Fruit fly (Drosophila melanogaster) whole organism, embryonic: ENCODE measurements around the gene ct.

Experiments used
- Blimp-1 ChIP-seq: fragments of 200-800 bp; sonication (Bioruptor generic); optimal IDR thresholded peaks from 3 replicates; lab custom pipeline; 2018; ENCODE audit warnings: missing biosample characterization, missing genetic modification characterization, mild to moderate bottlenecking, moderate library complexity, missing genetic modification reagents
- CG10274 ChIP-seq: fragments of 200-800 bp; sonication (Bioruptor generic); optimal IDR thresholded peaks from 3 replicates; lab custom pipeline; 2017; ENCODE audit warnings: missing biosample characterization, mild to moderate bottlenecking, missing genetic modification characterization
- CG10654 ChIP-seq: fragments of 200-800 bp; sonication (Bioruptor generic); optimal IDR thresholded peaks from 2 replicates; lab custom pipeline; 2016; ENCODE audit warnings: missing biosample characterization, missing genetic modification characterization
- CG10979 ChIP-seq: fragments of 200-800 bp; sonication (Bioruptor generic); optimal IDR thresholded peaks from 2 replicates; lab custom pipeline; 2018; ENCODE audit warnings: missing biosample characterization, mild to moderate bottlenecking, missing genetic modification characterization, moderate library complexity
- CG11504 ChIP-seq: fragments of 200-800 bp; sonication (Bioruptor generic); optimal IDR thresholded peaks from 3 replicates; lab custom pipeline; 2019; ENCODE audit warnings: missing biosample characterization, mild to moderate bottlenecking, missing genetic modification characterization, moderate library complexity
- CG12744 ChIP-seq: fragments of 200-800 bp; sonication (Bioruptor generic); optimal IDR thresholded peaks from 2 replicates; lab custom pipeline; 2016; ENCODE audit warnings: missing biosample characterization, missing genetic modification characterization
- CG15601 ChIP-seq: fragments of 200-800 bp; sonication (Bioruptor generic); optimal IDR thresholded peaks from 3 replicates; lab custom pipeline; 2019; ENCODE audit warnings: missing biosample characterization, mild to moderate bottlenecking, missing genetic modification characterization, moderate library complexity
- CG1603 ChIP-seq: fragments of 200-800 bp; sonication (Bioruptor generic); optimal IDR thresholded peaks from 2 replicates; lab custom pipeline; 2019; ENCODE audit warnings: missing biosample characterization, mild to moderate bottlenecking, missing genetic modification characterization, moderate library complexity
- CG17328 ChIP-seq: fragments of 200-800 bp; sonication (Bioruptor generic); IDR thresholded peaks from 2 replicates; pipeline ENCODE4 v1.3.6; 2022; ENCODE audit warnings: missing biosample characterization, missing genetic modification characterization
- CG17359 ChIP-seq: fragments of 200-800 bp; sonication (Bioruptor generic); optimal IDR thresholded peaks from 3 replicates; lab custom pipeline; 2018; ENCODE audit warnings: missing biosample characterization, mild to moderate bottlenecking, missing genetic modification characterization, moderate library complexity
- CG18262 ChIP-seq: fragments of 200-800 bp; optimal IDR thresholded peaks from 3 replicates; lab custom pipeline; 2019; ENCODE audit warnings: missing biosample characterization, mild to moderate bottlenecking, missing genetic modification characterization, moderate library complexity
- CG2678 ChIP-seq: fragments of 200-800 bp; sonication (Bioruptor generic); optimal IDR thresholded peaks from 3 replicates; lab custom pipeline; 2019; ENCODE audit warnings: missing biosample characterization, mild to moderate bottlenecking, missing genetic modification characterization, moderate library complexity
- CG2712 ChIP-seq: fragments of 200-800 bp; optimal IDR thresholded peaks from 3 replicates; lab custom pipeline; 2019; ENCODE audit warnings: missing biosample characterization, mild to moderate bottlenecking, missing genetic modification characterization, moderate library complexity
- CG31441 ChIP-seq: fragments of 200-800 bp; sonication (Bioruptor generic); IDR thresholded peaks from 2 replicates; pipeline ENCODE4 v1.3.6; 2022; ENCODE audit warnings: missing biosample characterization, missing genetic modification characterization
- CG34376 ChIP-seq: fragments of 200-800 bp; sonication (Bioruptor generic); optimal IDR thresholded peaks from 2 replicates; lab custom pipeline; 2018; ENCODE audit warnings: missing biosample characterization, mild to moderate bottlenecking, missing genetic modification characterization
- CG4360 ChIP-seq: fragments of 200-800 bp; sonication (Bioruptor generic); IDR thresholded peaks from 2 replicates; pipeline ENCODE4 v1.3.6; 2022; ENCODE audit warnings: missing biosample characterization, missing genetic modification characterization
- CG4424 ChIP-seq: fragments of 200-800 bp; sonication (Bioruptor generic); optimal IDR thresholded peaks from 3 replicates; lab custom pipeline; 2016; ENCODE audit warnings: missing biosample characterization, missing genetic modification characterization
- CG9817 ChIP-seq: fragments of 200-800 bp; sonication (Bioruptor generic); optimal IDR thresholded peaks from 2 replicates; lab custom pipeline; 2018; ENCODE audit warnings: missing biosample characterization, mild to moderate bottlenecking, missing genetic modification characterization, moderate library complexity
- Drgx ChIP-seq: fragments of 200-800 bp; sonication (Bioruptor generic); IDR thresholded peaks from 2 replicates; pipeline ENCODE4 v1.3.6; 2022; ENCODE audit warnings: missing biosample characterization, missing genetic modification characterization
- Ets65A ChIP-seq: fragments of 200-800 bp; sonication (Bioruptor generic); peaks from one replicate; lab custom pipeline; 2016; ENCODE audit warnings: missing biosample characterization, missing genetic modification characterization
- Jarid2 ChIP-seq: fragments of 200-800 bp; sonication (Bioruptor generic); optimal IDR thresholded peaks from 3 replicates; lab custom pipeline; 2017; ENCODE audit warnings: mild to moderate bottlenecking, missing biosample characterization, missing genetic modification reagents, missing genetic modification characterization
- Max ChIP-seq: fragments of 200-800 bp; sonication (Bioruptor generic); optimal IDR thresholded peaks from 2 replicates; lab custom pipeline; 2016; ENCODE audit warnings: missing biosample characterization, mild to moderate bottlenecking, missing genetic modification characterization
- Med ChIP-seq: fragments of 200-800 bp; sonication (Bioruptor generic); peaks from one replicate; lab custom pipeline; 2016; ENCODE audit warnings: missing biosample characterization, missing genetic modification characterization, mild to moderate bottlenecking, inconsistent platforms, moderate library complexity
- Nf-YB ChIP-seq: fragments of 200-800 bp; sonication (Bioruptor generic); optimal IDR thresholded peaks from 3 replicates; lab custom pipeline; 2019; ENCODE audit warnings: missing biosample characterization, mild to moderate bottlenecking, missing genetic modification characterization, moderate library complexity
- Nf-YC ChIP-seq: fragments of 200-800 bp; optimal IDR thresholded peaks from 3 replicates; lab custom pipeline; 2019; ENCODE audit warnings: missing biosample characterization, mild to moderate bottlenecking, missing genetic modification characterization, moderate library complexity
- Pdp1 ChIP-seq, 2 experiments: fragments of 200-800 bp; sonication (Bioruptor generic); optimal IDR thresholded peaks; 3 replicates each; lab custom pipeline; 2016; ENCODE audit warnings: missing biosample characterization in 2 of 2, missing genetic modification characterization in 2 of 2, mild to moderate bottlenecking in 1 of 2, moderate library complexity in 1 of 2
- Sox102F ChIP-seq: fragments of 200-800 bp; sonication (Bioruptor generic); optimal IDR thresholded peaks from 2 replicates; lab custom pipeline; 2018; ENCODE audit warnings: missing biosample characterization, mild to moderate bottlenecking, missing genetic modification characterization, moderate library complexity
- Tbp ChIP-seq: fragments of >200 bp; optimal IDR thresholded peaks from 2 replicates; lab custom pipeline; 2018; ENCODE audit warnings: missing biosample characterization, missing genetic modification characterization
- bsh ChIP-seq, 2 experiments: fragments of 200-800 bp; sonication (Bioruptor generic); optimal IDR thresholded peaks; 2 replicates each; lab custom pipeline; 2017 to 2018; ENCODE audit warnings: mild to moderate bottlenecking in 2 of 2, missing biosample characterization in 2 of 2, missing genetic modification characterization in 2 of 2, moderate library complexity in 1 of 2
- cas ChIP-seq: fragments of 200-800 bp; sonication (Bioruptor generic); IDR thresholded peaks from 2 replicates; pipeline ENCODE4 v1.3.6; 2022; ENCODE audit warnings: missing biosample characterization, missing genetic modification characterization
- dmrt99B ChIP-seq: fragments of 200-800 bp; sonication (Bioruptor generic); optimal IDR thresholded peaks from 2 replicates; lab custom pipeline; 2018; ENCODE audit warnings: missing biosample characterization, mild to moderate bottlenecking, missing genetic modification characterization, moderate library complexity
- eve ChIP-seq, 2 experiments: fragments of >200 bp; optimal IDR thresholded peaks; 2 replicates each; lab custom pipeline; 2017; ENCODE audit warnings: missing biosample characterization in 2 of 2, missing genetic modification characterization in 2 of 2
- exex ChIP-seq: fragments of 200-800 bp; sonication (Bioruptor generic); optimal IDR thresholded peaks from 4 replicates; lab custom pipeline; 2018; ENCODE audit warnings: missing biosample characterization, mild to moderate bottlenecking, missing genetic modification characterization, moderate library complexity
- fd96Cb ChIP-seq: fragments of 200-800 bp; sonication (Bioruptor generic); optimal IDR thresholded peaks from 2 replicates; lab custom pipeline; 2018; ENCODE audit warnings: missing biosample characterization, mild to moderate bottlenecking, missing genetic modification characterization, moderate library complexity
- gem ChIP-seq: fragments of 200-800 bp; sonication (Bioruptor generic); optimal IDR thresholded peaks from 2 replicates; lab custom pipeline; 2019; ENCODE audit warnings: missing biosample characterization, mild to moderate bottlenecking, missing genetic modification characterization, moderate library complexity
- grn ChIP-seq: fragments of 200-800 bp; sonication (Bioruptor generic); optimal IDR thresholded peaks from 3 replicates; lab custom pipeline; 2017; ENCODE audit warnings: missing biosample characterization, missing genetic modification characterization
- gro ChIP-seq: fragments of 200-800 bp; sonication (Bioruptor generic); optimal IDR thresholded peaks from 2 replicates; lab custom pipeline; 2016; ENCODE audit warnings: missing biosample characterization, missing genetic modification characterization
- mirr ChIP-seq: fragments of 200-800 bp; sonication (Bioruptor generic); optimal IDR thresholded peaks from 3 replicates; lab custom pipeline; 2018; ENCODE audit warnings: missing biosample characterization, mild to moderate bottlenecking, missing genetic modification characterization
- oc ChIP-seq: fragments of 200-800 bp; sonication (Bioruptor generic); optimal IDR thresholded peaks from 2 replicates; lab custom pipeline; 2018; ENCODE audit warnings: missing biosample characterization, mild to moderate bottlenecking, missing genetic modification characterization, moderate library complexity
- pho ChIP-seq: fragments of 200-800 bp; sonication (Bioruptor generic); optimal IDR thresholded peaks from 2 replicates; lab custom pipeline; 2016; ENCODE audit warnings: missing biosample characterization, missing genetic modification characterization
- phol ChIP-seq: fragments of 200-800 bp; sonication (Bioruptor generic); optimal IDR thresholded peaks from 3 replicates; lab custom pipeline; 2018; ENCODE audit warnings: missing biosample characterization, mild to moderate bottlenecking, missing genetic modification characterization, moderate library complexity
- sens ChIP-seq: fragments of 200-800 bp; sonication (Bioruptor generic); peaks from one replicate; lab custom pipeline; 2016; ENCODE audit warnings: missing biosample characterization, missing genetic modification characterization
- slbo ChIP-seq: fragments of 200-800 bp; sonication (Bioruptor generic); IDR thresholded peaks from 2 replicates; pipeline ENCODE4 v1.3.6; 2022; ENCODE audit warnings: missing biosample characterization, missing genetic modification characterization
- sug ChIP-seq: fragments of 200-800 bp; optimal IDR thresholded peaks from 2 replicates; lab custom pipeline; 2019; ENCODE audit warnings: missing biosample characterization, mild to moderate bottlenecking, missing genetic modification characterization, moderate library complexity
- z ChIP-seq: fragments of 200-800 bp; sonication (Bioruptor generic); IDR thresholded peaks from 3 replicates; pipeline ENCODE4 v1.3.6; 2022; ENCODE audit warnings: missing biosample characterization, missing genetic modification characterization

Gene ct

dm6 chrX:7631359-7631758 lies 23.1 kb downstream of the ct start:
- no peak for TF ChIP-seq oc (tag; lab: Kevin White, UChicago)
- TF ChIP-seq sug (tag; lab: Kevin White, UChicago): peak; percentile 30
- no peak for TF ChIP-seq slbo (GFP tag; lab: Robert Waterston, UW)
- peak; percentile 69 for TF ChIP-seq Nf-YC
- 0 out of 2 replicates have a peak, but pooled peaks have one; percentile 29 for TF ChIP-seq CG4360 (GFP tag; lab: Robert Waterston, UW)
- TF ChIP-seq CG15601 (tag; lab: Kevin White, UChicago): no peak
- TF ChIP-seq CG2678 (tag; lab: Kevin White, UChicago): peak; percentile 18
- TF ChIP-seq Pdp1 (GFP tag; optimal IDR thresholded peaks at IDR 0.05; lab: Kevin White, UChicago): peak in 1 of 2 experiments; percentile 4
- no peak for TF ChIP-seq Tbp (GFP tag; lab: Kevin White, UChicago)
- peak; percentile 38 for TF ChIP-seq CG34376
- no peak for TF ChIP-seq Max (GFP tag; lab: Kevin White, UChicago)
- TF ChIP-seq Nf-YB: peak; percentile 78
- TF ChIP-seq Med: peak; percentile 28
- TF ChIP-seq exex: peak; percentile 37
- peak; percentile 4 for TF ChIP-seq grn (GFP tag; lab: Kevin White, UChicago)
- no peak for TF ChIP-seq CG4424 (GFP tag; lab: Kevin White, UChicago)

DNA sequence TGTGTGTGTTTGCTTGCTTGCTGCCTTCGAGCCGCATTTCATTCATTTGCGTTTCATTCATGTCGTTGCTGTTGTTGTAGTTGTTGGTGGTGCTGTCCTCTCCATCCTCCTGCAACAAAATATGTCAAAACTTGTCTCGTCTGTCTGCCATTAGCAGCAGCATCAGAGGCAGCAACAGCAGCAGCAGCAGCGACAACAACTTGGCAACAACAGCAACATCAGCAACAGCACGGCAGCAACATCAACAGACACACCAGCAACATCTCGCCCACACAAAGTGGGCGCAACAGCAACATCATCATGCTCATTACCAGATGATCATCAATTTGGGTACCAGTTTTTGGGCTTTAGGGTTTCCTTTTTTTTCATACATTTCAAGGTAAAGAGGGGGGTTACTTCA lies 24.8 kb downstream of the ct start:
- TF ChIP-seq pho (no peak), CG12744 (no peak), CG11504 (tag; lab: Kevin White, UChicago) (peak; percentile 79), sug (tag; lab: Kevin White, UChicago) (no peak)

dm6 chrX:7637091-7637490 lies 28.9 kb downstream of the ct start:
- TF ChIP-seq CG10274 (no peak), CG2678 (tag; lab: Kevin White, UChicago) (peak; percentile 14), Jarid2 (GFP tag; lab: Kevin White, UChicago) (no peak), cas (GFP tag; lab: Robert Waterston, UW) (no peak), Ets65A (GFP tag; lab: Kevin White, UChicago) (peak; percentile 42), CG17359 (tag; lab: Kevin White, UChicago) (peak; percentile 8), fd96Cb (peak; percentile 13), CG17328 (no peak), CG11504 (tag; lab: Kevin White, UChicago) (peak; percentile 11), phol (peak; percentile 46), eve (GFP tag; optimal IDR thresholded peaks at IDR 0.05; lab: Kevin White, UChicago) (peak in 1 of 2 experiments; percentile 5), sens (GFP tag; lab: Kevin White, UChicago) (peak; percentile 68), dmrt99B (tag; lab: Kevin White, UChicago) (peak; percentile 27), CG1603 (tag; lab: Kevin White, UChicago) (peak; percentile 10), Blimp-1 (GFP tag; lab: Kevin White, UChicago) (peak; percentile 15), bsh (GFP tag; optimal IDR thresholded peaks at IDR 0.05; lab: Kevin White, UChicago) (peak; percentile 5 to 24), Sox102F (GFP tag; lab: Kevin White, UChicago) (peak; percentile 8), CG2712 (tag; lab: Kevin White, UChicago) (peak; percentile 26), gro (GFP tag; lab: Kevin White, UChicago) (no peak), mirr (no peak), CG18262 (tag; lab: Kevin White, UChicago) (peak; percentile 33), Drgx (GFP tag; lab: Robert Waterston, UW) (peak; percentile 66; the same call in 1 of the 2 replicates), CG10979 (peak; percentile 31), z (GFP tag; lab: Robert Waterston, UW) (peak; percentile 52; the same call in 1 of the 3 replicates), gem (peak; percentile 8), CG31441 (GFP tag; lab: Robert Waterston, UW) (0 out of 2 replicates have a peak, but pooled peaks have one; percentile 38), CG9817 (tag; lab: Kevin White, UChicago) (no peak), CG10654 (GFP tag; lab: Kevin White, UChicago) (no peak)
